Fruit fly (Drosophila melanogaster) Kc167 (cell line): Measurements from ENCODE around the gene Cralbp.

ENCODE experiments used
- Myc ChIP-seq: fragments of >200 bp; optimal IDR thresholded peaks from 2 replicates; lab custom pipeline; 2017; ENCODE audit warnings: missing external identifiers
- Sin3A ChIP-seq: fragments of >200 bp; optimal IDR thresholded peaks from 2 replicates; lab custom pipeline; 2018; ENCODE audit warnings: missing external identifiers
- h ChIP-seq: fragments of >200 bp; optimal IDR thresholded peaks from 3 replicates; lab custom pipeline; 2018; ENCODE audit warnings: missing external identifiers
- insv ChIP-seq: fragments of >200 bp; optimal IDR thresholded peaks from 3 replicates; lab custom pipeline; 2018; ENCODE audit warnings: missing external identifiers
- psq ChIP-seq: fragments of >200 bp; optimal IDR thresholded peaks from 2 replicates; lab custom pipeline; 2017; ENCODE audit warnings: missing external identifiers
- ttk ChIP-seq: sonication (Bioruptor generic); optimal IDR thresholded peaks from 2 replicates; lab custom pipeline; 2017; ENCODE audit warnings: missing external identifiers

Cralbp gene

dm6 chr3L:5820039-5820438 lies 33.5 kb upstream of the Cralbp start:
- TF ChIP-seq ttk (lab: Kevin White, UChicago) (no peak), Sin3A (lab: Kevin White, UChicago) (no peak), insv (lab: Kevin White, UChicago) (no peak), psq (lab: Kevin White, UChicago) (no peak), Myc (lab: Kevin White, UChicago) (no peak), h (lab: Kevin White, UChicago) (no peak)

DNA sequence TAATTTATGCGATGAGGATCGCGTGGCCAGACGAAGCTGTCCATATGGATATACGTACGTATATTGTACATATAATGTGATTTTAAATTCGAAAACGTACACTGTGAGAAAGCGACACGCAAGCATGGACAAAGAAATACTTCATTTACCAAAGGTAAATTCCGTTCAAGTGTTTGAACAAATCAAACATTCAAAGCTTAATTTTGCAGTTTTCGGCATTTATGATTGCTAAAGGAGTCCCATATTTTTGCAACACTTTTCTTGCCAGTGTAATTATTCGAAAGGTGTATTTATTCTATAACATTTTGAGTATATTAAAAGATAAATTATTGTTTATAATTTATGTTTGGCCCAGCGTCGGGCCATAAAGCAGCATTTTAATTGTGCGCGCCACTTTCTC lies 32.8 kb upstream of the Cralbp start:
- TF ChIP-seq insv (lab: Kevin White, UChicago) (no peak), Sin3A (lab: Kevin White, UChicago) (no peak), ttk (lab: Kevin White, UChicago) (no peak), h (lab: Kevin White, UChicago) (no peak), psq (lab: Kevin White, UChicago) (no peak), Myc (lab: Kevin White, UChicago) (no peak)

dm6 chr3L:5817177-5817576 lies 30.7 kb upstream of the Cralbp start:
- TF ChIP-seq h (lab: Kevin White, UChicago) (no peak), insv (lab: Kevin White, UChicago) (no peak), ttk (lab: Kevin White, UChicago) (no peak), Sin3A (lab: Kevin White, UChicago) (no peak), Myc (lab: Kevin White, UChicago) (no peak), psq (lab: Kevin White, UChicago) (no peak)

dm6 chr3L:5813016-5813415 lies 26.5 kb upstream of the Cralbp start, which contains the start of gene mad2:
TSS of gene mad2 (minus strand) at chr3L:5813093.
- TF ChIP-seq insv (lab: Kevin White, UChicago) = no peak
- TF ChIP-seq Myc (lab: Kevin White, UChicago) = no peak
- TF ChIP-seq ttk (lab: Kevin White, UChicago) = no peak
- no peak for TF ChIP-seq Sin3A (lab: Kevin White, UChicago)
- no peak for TF ChIP-seq psq (lab: Kevin White, UChicago)
- no peak for TF ChIP-seq h (lab: Kevin White, UChicago)

DNA sequence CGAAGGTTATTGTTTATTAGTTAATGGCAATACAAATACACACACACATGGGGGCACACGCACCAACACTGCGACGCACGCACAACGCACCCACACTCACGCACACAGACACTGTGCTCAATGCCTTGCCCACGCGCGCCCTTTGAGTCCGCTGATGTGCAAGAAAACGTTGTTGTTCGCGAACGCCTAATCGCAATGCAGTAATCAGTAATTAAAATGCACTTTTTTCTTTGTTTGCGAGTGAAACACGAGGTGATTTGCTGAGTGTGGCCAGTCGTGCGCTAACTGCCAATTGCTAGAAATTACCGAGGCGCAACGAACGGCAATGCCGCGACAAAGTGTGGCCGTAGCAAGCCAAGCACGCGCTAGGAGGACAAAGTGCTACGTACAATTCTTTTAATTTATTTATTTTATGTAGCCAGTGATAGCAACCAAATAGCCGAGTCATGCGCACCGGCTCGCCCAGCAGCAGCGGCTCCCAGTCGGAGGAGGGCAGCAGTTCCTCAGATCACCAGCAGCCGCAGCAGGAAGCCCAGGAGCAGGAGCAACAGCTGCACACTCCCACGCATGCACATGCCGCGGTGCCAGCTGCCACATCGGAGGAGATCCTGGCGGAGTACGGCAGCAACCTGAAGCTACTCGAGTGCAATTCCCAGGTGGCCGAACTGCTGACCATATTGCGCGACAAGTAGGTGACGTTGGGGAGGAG lies 24.3 kb upstream of the Cralbp start, which contains the start of the genes S6k and kri:
TSS of gene S6k (minus strand) at position 299 of the 709 bp plus-strand sequence.
TSS of gene kri (plus strand) at position 341 of the 709 bp plus-strand sequence.
- no peak for TF ChIP-seq psq (lab: Kevin White, UChicago)

DNA sequence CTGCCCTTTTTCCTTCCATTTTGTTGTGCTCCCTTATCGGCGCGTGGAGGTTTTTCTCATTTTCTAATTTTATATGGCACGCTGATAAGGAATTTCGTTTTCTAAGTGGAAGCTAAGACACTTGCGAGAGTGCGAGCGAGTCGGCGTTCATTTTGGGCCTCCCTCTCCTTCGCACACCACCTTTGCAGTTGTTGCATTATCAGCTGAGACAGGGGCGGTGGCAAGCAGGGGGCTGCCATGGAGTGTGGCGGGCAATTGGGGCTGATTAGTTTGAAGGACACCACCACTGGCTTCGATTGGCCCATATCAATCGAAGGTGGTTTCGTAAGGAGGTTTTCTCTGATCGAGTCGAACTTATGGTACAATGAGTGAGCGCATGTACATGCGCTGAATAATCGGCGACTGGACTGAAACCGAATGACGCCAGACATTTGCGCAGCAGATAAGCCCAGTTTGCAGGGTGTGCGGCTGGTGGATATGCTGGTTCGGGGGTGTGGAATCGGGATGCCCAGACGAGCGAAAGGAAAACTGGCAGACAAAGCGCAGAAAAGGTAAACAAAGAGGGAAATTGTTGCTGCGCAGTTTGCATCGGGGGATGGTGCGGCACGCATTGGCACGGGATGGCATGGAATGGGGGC lies 23.2 kb upstream of the Cralbp start:
- TF ChIP-seq psq (lab: Kevin White, UChicago) = no peak
- no peak for TF ChIP-seq Sin3A (lab: Kevin White, UChicago)
- no peak for TF ChIP-seq h (lab: Kevin White, UChicago)
- no peak for TF ChIP-seq ttk (lab: Kevin White, UChicago)
- TF ChIP-seq Myc (lab: Kevin White, UChicago) = no peak
- no peak for TF ChIP-seq insv (lab: Kevin White, UChicago)

- TF ChIP-seq Sin3A (lab: Kevin White, UChicago) (no peak), insv (lab: Kevin White, UChicago) (no peak), psq (lab: Kevin White, UChicago) (no peak), ttk (lab: Kevin White, UChicago) (no peak), Myc (lab: Kevin White, UChicago) (no peak), h (lab: Kevin White, UChicago) (no peak)
These were observed 22.7 kb upstream of the Cralbp start for dm6 chr3L:5809201-5809584.

- no peak for TF ChIP-seq h (lab: Kevin White, UChicago)
- no peak for TF ChIP-seq psq (lab: Kevin White, UChicago)
- no peak for TF ChIP-seq Sin3A (lab: Kevin White, UChicago)
These were observed 22.2 kb upstream of the Cralbp start for dm6 chr3L:5808540-5809200.

DNA sequence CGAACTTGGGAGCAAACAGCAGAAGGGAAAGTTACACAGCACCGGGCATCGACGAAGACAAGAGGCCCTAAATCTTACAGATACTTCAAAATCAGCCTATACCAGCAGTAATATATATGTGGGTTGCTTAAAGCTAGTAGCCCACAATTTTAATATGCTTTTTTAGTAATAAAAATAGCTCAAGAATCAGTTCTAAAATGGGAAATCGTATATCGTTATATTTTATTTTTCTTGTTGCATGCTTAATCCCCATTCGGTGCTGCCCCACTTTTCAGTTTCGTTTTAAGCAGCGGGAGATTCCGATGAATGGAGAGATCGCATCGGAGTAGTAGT lies 21.5 kb upstream of the Cralbp start:
- TF ChIP-seq Sin3A (lab: Kevin White, UChicago) (no peak), Myc (lab: Kevin White, UChicago) (no peak), h (lab: Kevin White, UChicago) (no peak), psq (lab: Kevin White, UChicago) (no peak), insv (lab: Kevin White, UChicago) (no peak), ttk (lab: Kevin White, UChicago) (no peak)

DNA sequence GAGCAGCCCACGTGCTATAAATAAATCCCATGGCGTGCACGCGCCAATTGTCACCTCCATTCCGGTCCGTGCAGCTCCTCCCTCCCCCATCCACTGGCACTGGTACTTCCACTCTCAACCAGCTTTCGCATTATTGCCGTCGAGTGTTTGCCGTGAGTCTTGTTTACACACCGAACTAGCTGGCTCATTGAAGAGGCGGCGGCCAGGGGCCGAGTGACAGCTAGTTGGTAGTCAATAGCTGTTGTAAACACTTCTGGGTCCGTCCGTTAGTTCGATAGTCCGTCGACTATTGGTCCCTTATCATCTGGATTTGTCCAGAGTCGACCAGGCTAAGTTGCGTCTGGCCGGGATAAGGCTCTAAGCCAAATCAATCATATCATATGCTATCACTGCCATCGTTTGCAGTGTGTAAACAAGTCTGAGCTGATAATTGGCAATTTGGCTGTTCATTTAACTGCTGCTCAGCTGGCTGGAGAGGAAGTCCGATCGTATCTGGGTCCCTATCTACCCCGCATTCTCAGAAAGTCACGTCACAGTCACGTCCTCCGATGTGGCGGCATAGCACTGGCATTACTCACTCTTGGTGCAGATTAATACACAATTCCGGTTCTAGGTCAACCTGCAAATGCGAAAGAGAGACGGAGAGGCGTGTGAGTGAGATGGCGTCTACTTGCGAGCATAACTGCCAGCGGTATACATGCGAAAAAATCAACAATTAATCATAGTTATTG lies 21.0 kb upstream of the Cralbp start:
- TF ChIP-seq Sin3A (lab: Kevin White, UChicago) = no peak
- TF ChIP-seq Myc (lab: Kevin White, UChicago) = no peak
- TF ChIP-seq h (lab: Kevin White, UChicago) = no peak
- TF ChIP-seq psq (lab: Kevin White, UChicago) = no peak
- TF ChIP-seq ttk (lab: Kevin White, UChicago) = no peak
- TF ChIP-seq insv (lab: Kevin White, UChicago) = no peak

- TF ChIP-seq psq (lab: Kevin White, UChicago) (no peak), Myc (lab: Kevin White, UChicago) (no peak), Sin3A (lab: Kevin White, UChicago) (no peak), insv (lab: Kevin White, UChicago) (no peak), ttk (lab: Kevin White, UChicago) (no peak), h (lab: Kevin White, UChicago) (no peak)
These were observed 16.2 kb upstream of the Cralbp start, which contains the start of gene CG42272 for dm6 chr3L:5802733-5803132. TSS of gene CG42272 (plus strand) at chr3L:5803033.
